Fruit fly (Drosophila melanogaster): Measurements from ENCODE around the gene CG17896.

Gene CG17896

DNA sequence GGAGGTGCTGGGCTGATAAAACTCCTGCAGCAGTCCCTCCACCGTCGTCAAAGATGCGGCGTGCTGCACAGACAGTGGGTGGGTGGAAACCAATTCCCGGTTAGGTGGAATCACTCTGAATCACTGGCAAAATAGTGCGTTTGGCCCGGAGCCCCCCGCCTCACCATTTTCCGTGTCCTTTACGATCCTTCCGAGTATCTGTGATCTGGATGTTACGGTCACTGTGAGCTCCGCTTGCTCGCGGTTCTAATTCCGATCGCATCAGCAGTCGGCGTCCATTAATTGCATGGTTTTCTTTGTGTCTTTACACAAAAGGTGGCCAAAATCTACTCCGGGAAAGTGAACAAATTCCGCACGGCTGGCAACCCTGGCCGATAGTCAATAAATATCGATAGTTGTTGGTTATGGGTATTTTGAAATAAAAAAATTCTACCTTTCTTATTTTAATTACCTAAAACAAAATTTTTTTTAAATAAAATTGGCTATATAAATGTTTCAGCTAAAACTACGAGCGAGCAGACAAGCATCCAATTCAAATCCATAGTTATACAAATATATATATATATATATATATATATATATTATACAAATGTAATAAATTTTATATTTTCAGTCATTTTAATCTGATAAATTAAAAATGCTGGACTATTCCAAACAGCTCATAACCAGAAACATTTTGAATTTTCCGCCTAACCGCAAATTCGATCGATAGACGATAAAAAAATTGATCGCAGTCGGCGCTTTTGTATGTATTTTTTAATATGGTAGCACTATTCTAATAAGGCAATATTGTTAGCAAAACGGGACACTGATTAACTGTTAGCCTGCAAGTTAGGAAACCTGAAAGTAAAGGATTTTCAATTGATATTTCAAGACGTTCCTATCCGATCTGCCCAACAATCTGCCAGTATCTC lies 16.8 kb downstream of the CG17896 start, which contains the start of the genes ebo and CG13373 (continued):
- TF ChIP-seq nerfin-2 (GFP tag; IDR thresholded peaks at IDR 0.05; ENCODE audit: partially characterized antibody) (no peak), abd-A (tag; optimal IDR thresholded peaks at IDR 0.05) (no peak), jumu (GFP tag; optimal IDR thresholded peaks at IDR 0.05) (no peak), CG11696 (GFP tag; IDR thresholded peaks at IDR 0.05) (no peak), bbx (GFP tag; IDR thresholded peaks at IDR 0.05; ENCODE audit: partially characterized antibody) (peak; percentile 56), CG13894 (tag; optimal IDR thresholded peaks at IDR 0.05) (no peak), ems (GFP tag; optimal IDR thresholded peaks at IDR 0.05) (peak; percentile 4), CG18599 (GFP tag; optimal IDR thresholded peaks at IDR 0.05) (no peak), CG5180 (GFP tag; optimal IDR thresholded peaks at IDR 0.05) (no peak), PHDP (tag; optimal IDR thresholded peaks at IDR 0.05) (peak; percentile 47), CG13287 (GFP tag; IDR thresholded peaks at IDR 0.05; ENCODE audit: partially characterized antibody) (peak; percentile 70), Dbx (GFP tag; IDR thresholded peaks at IDR 0.05) (no peak), knrl (GFP tag; IDR thresholded peaks at IDR 0.05; ENCODE audit: partially characterized antibody) (peak; percentile 60; the same call in 2 of the 3 replicates), Bteb2 (GFP tag; optimal IDR thresholded peaks at IDR 0.05) (no peak), CG9797 (GFP tag; optimal IDR thresholded peaks at IDR 0.05) (no peak), psq (GFP tag; optimal IDR thresholded peaks at IDR 0.05) (no peak), CG9609 (GFP tag; optimal IDR thresholded peaks at IDR 0.05) (no peak), cato (GFP tag; optimal IDR thresholded peaks at IDR 0.05; ENCODE audit: borderline replicate concordance) (no peak), CG10979 (tag; optimal IDR thresholded peaks at IDR 0.05) (no peak), CG7987 (GFP tag; optimal IDR thresholded peaks at IDR 0.05) (no peak), CG5245 (GFP tag; optimal IDR thresholded peaks at IDR 0.05) (no peak), Sry-δ (GFP tag; optimal IDR thresholded peaks at IDR 0.05) (peak; percentile 76), CG3163 (GFP tag; optimal IDR thresholded peaks at IDR 0.05) (no peak), gem (tag; optimal IDR thresholded peaks at IDR 0.05) (no peak), CG8359 (GFP tag; optimal IDR thresholded peaks at IDR 0.05; ENCODE audit: borderline replicate concordance) (no peak), fd64A (GFP tag; optimal IDR thresholded peaks at IDR 0.05) (no peak), maf-S (GFP tag; optimal IDR thresholded peaks at IDR 0.05) (no peak), CG18011 (GFP tag; optimal IDR thresholded peaks at IDR 0.05) (no peak), ham (GFP tag; IDR thresholded peaks at IDR 0.05) (no peak), Ada2b (GFP tag; IDR thresholded peaks at IDR 0.05) (peak; percentile 39), CG31388 (GFP tag; optimal IDR thresholded peaks at IDR 0.05) (no peak), H15 (GFP tag; IDR thresholded peaks at IDR 0.05) (no peak), trem (tag; optimal IDR thresholded peaks at IDR 0.05) (peak; percentile 17), CG16863 (GFP tag; optimal IDR thresholded peaks at IDR 0.05) (no peak), wdn (GFP tag; IDR thresholded peaks at IDR 0.05) (no peak), ara (GFP tag; IDR thresholded peaks at IDR 0.05) (no peak), gsb (GFP tag; IDR thresholded peaks at IDR 0.05) (no peak), ci (GFP tag; IDR thresholded peaks at IDR 0.05) (0 out of 3 replicates have a peak, but pooled peaks have one; percentile 7), Optix (GFP tag; IDR thresholded peaks at IDR 0.05) (no peak), Camta (GFP tag; optimal IDR thresholded peaks at IDR 0.05) (no peak), CG2889 (GFP tag; IDR thresholded peaks at IDR 0.05) (no peak), Lhr (GFP tag; optimal IDR thresholded peaks at IDR 0.05) (no peak), Nf-YC (tag; optimal IDR thresholded peaks at IDR 0.05) (no peak), MESR4 (GFP tag; optimal IDR thresholded peaks at IDR 0.05) (peak; percentile 77), mirr (GFP tag; optimal IDR thresholded peaks at IDR 0.05) (no peak), CG4404 (GFP tag; IDR thresholded peaks at IDR 0.05) (no peak), pan (optimal IDR thresholded peaks at IDR 0.05) (no peak), pan (GFP tag; optimal IDR thresholded peaks at IDR 0.05 in 1 of 2, IDR thresholded peaks at IDR 0.05 in 1 of 2) (peak in 1 of 2 experiments; percentile 36), CG17328 (GFP tag; IDR thresholded peaks at IDR 0.05) (no peak)

All from whole organism, embryonic.